Fruit fly (Drosophila melanogaster): ENCODE data around the gene CG31751.
A peak's percentile ranks its signal among the peaks of the same experiment; 100 is the strongest.

The CG31751 gene

dm6 chr2L:18658108-18658507 is 18.9 kb upstream of the CG31751 start (continued):
- TF ChIP-seq pros (GFP tag; optimal IDR thresholded peaks at IDR 0.05) (no peak), dmrt99B (tag; optimal IDR thresholded peaks at IDR 0.05) (peak; percentile 70), BtbVII (GFP tag; optimal IDR thresholded peaks at IDR 0.05) (peak; percentile 8), CG9817 (tag; optimal IDR thresholded peaks at IDR 0.05) (no peak), CG8924 (tag; optimal IDR thresholded peaks at IDR 0.05) (peak; percentile 1), fru (optimal IDR thresholded peaks at IDR 0.05) (no peak), Fer1 (GFP tag; optimal IDR thresholded peaks at IDR 0.05) (peak; percentile 54), CG15011 (GFP tag; optimal IDR thresholded peaks at IDR 0.05) (peak; percentile 31), Ada2b (GFP tag; IDR thresholded peaks at IDR 0.05) (peak; percentile 51; the same call in 1 of the 2 replicates), gem (tag; optimal IDR thresholded peaks at IDR 0.05) (peak; percentile 35), Blimp-1 (GFP tag; optimal IDR thresholded peaks at IDR 0.05) (peak; percentile 36), chm (GFP tag; IDR thresholded peaks at IDR 0.05) (no peak), CG1832 (GFP tag; optimal IDR thresholded peaks at IDR 0.05) (no peak), wdn (GFP tag; IDR thresholded peaks at IDR 0.05) (no peak), CG11696 (GFP tag; IDR thresholded peaks at IDR 0.05) (0 out of 2 replicates have a peak, but pooled peaks have one; percentile 18), fd64A (GFP tag; optimal IDR thresholded peaks at IDR 0.05) (no peak), Deaf1 (tag; optimal IDR thresholded peaks at IDR 0.05) (peak; percentile 5), CG18262 (tag; optimal IDR thresholded peaks at IDR 0.05) (peak; percentile 26), CG9932 (GFP tag; IDR thresholded peaks at IDR 0.05) (no peak), CG10147 (GFP tag; optimal IDR thresholded peaks at IDR 0.05) (peak; percentile 55), CG10267 (tag; optimal IDR thresholded peaks at IDR 0.05) (peak; percentile 24), cwo (GFP tag; optimal IDR thresholded peaks at IDR 0.05) (peak; percentile 35), nmo (GFP tag; optimal IDR thresholded peaks at IDR 0.05) (peak; percentile 38), gcm (GFP tag; optimal IDR thresholded peaks at IDR 0.05) (no peak), en (GFP tag; optimal IDR thresholded peaks at IDR 0.05) (no peak), CG18619 (GFP tag; optimal IDR thresholded peaks at IDR 0.05) (peak; percentile 9), Hr3 (GFP tag; optimal IDR thresholded peaks at IDR 0.05) (no peak), pan (optimal IDR thresholded peaks at IDR 0.05) (no peak), pan (GFP tag; optimal IDR thresholded peaks at IDR 0.05 in 1 of 2, IDR thresholded peaks at IDR 0.05 in 1 of 2) (peak in 1 of 2 experiments; percentile 40), CG9215 (GFP tag; IDR thresholded peaks at IDR 0.05) (0 out of 2 replicates have a peak, but pooled peaks have one; percentile 21), z (GFP tag; IDR thresholded peaks at IDR 0.05) (no peak), CG10979 (tag; optimal IDR thresholded peaks at IDR 0.05) (no peak), CG17186 (GFP tag; optimal IDR thresholded peaks at IDR 0.05) (no peak), fd96Cb (tag; optimal IDR thresholded peaks at IDR 0.05) (peak; percentile 21), Atf-2 (GFP tag; optimal IDR thresholded peaks at IDR 0.05) (no peak), Nf-YC (tag; optimal IDR thresholded peaks at IDR 0.05) (peak; percentile 9), Drgx (GFP tag; IDR thresholded peaks at IDR 0.05) (no peak), Fer2 (tag; optimal IDR thresholded peaks at IDR 0.05) (peak; percentile 7), CG6854 (GFP tag; optimal IDR thresholded peaks at IDR 0.05) (peak; percentile 35), CG11093 (GFP tag; IDR thresholded peaks at IDR 0.05) (no peak), CG13775 (GFP tag; optimal IDR thresholded peaks at IDR 0.05) (no peak), Med (GFP tag) (peak; percentile 28), Vsx1 (GFP tag; optimal IDR thresholded peaks at IDR 0.05) (no peak), eve (GFP tag; optimal IDR thresholded peaks at IDR 0.05) (no peak), CG17328 (GFP tag; IDR thresholded peaks at IDR 0.05) (no peak), CG6813 (GFP tag; optimal IDR thresholded peaks at IDR 0.05) (peak; percentile 28), CG2712 (tag; optimal IDR thresholded peaks at IDR 0.05) (peak; percentile 25), CG12219 (GFP tag; optimal IDR thresholded peaks at IDR 0.05) (no peak), CG17361 (GFP tag; IDR thresholded peaks at IDR 0.05) (peak; percentile 57; the same call in 2 of the 3 replicates), CG7372 (GFP tag; IDR thresholded peaks at IDR 0.05) (no peak), CG2678 (tag; optimal IDR thresholded peaks at IDR 0.05) (peak; percentile 72)

All from whole organism, embryonic.